Worm (Caenorhabditis elegans): ENCODE data around the gene C01G10.7.

- TF ChIP-seq ama-1 (optimal IDR thresholded peaks at IDR 0.05) (no peak), ama-1 (GFP tag; optimal IDR thresholded peaks at IDR 0.05) (no peak), ceh-40 (GFP tag; IDR thresholded peaks at IDR 0.05) (no peak), bed-2 (GFP tag; IDR thresholded peaks at IDR 0.05) (no peak), pha-4 (tag; optimal IDR thresholded peaks at IDR 0.05) (no peak), hsf-1 (GFP tag; IDR thresholded peaks at IDR 0.05) (no peak)
Measured at ce11 chrV:15087207-15087706, 1.7 kb downstream of the C01G10.7 start, which contains the start of the genes C01G10.15 and C01G10.6.

Measured in whole organism, young adult.